Worm (Caenorhabditis elegans): ENCODE data around the gene skat-1.

DNA sequence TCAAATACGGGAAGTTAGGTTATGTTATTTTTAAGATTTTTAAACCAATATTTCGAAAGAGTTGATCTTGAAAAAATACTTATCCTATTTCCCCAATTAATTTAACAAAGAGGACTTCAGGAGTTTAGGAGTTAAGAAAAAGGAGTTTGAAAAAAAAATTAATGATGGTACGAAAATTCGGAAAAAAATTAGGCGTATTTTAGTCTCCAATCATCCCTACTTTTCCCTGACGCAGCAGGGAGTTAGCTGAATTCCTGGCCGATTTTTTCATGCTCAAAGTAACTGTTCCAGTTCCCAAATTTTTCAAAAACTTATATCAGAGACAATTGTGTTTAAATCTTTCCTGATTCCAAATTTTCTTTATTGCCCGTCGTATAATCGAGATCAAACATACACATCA lies 27.0 kb upstream of the skat-1 start:
- TF ChIP-seq ceh-16 (tag; optimal IDR thresholded peaks at IDR 0.05) (no peak), lin-39 (tag; optimal IDR thresholded peaks at IDR 0.05) (no peak), unc-62 (GFP tag; optimal IDR thresholded peaks at IDR 0.05) (no peak), nhr-12 (tag; optimal IDR thresholded peaks at IDR 0.05) (no peak), mab-5 (tag; optimal IDR thresholded peaks at IDR 0.05) (no peak), nhr-77 (tag; optimal IDR thresholded peaks at IDR 0.05) (no peak), unc-55 (GFP tag; optimal IDR thresholded peaks at IDR 0.05) (no peak), egl-27 (tag; optimal IDR thresholded peaks at IDR 0.05) (no peak), skn-1 (tag; optimal IDR thresholded peaks at IDR 0.05) (no peak), lin-11 (tag; optimal IDR thresholded peaks at IDR 0.05) (no peak), snpc-4 (tag; optimal IDR thresholded peaks at IDR 0.05) (no peak), ama-1 (optimal IDR thresholded peaks at IDR 0.05) (no peak), zag-1 (tag; optimal IDR thresholded peaks at IDR 0.05) (no peak), ztf-11 (tag; optimal IDR thresholded peaks at IDR 0.05) (no peak)
